Worm (Caenorhabditis elegans) whole organism, late embryonic: ENCODE data around the gene wht-4.
A peak's percentile ranks its signal among the peaks of the same experiment; 100 is the strongest.

ENCODE experiments used
- C08G9.2 ChIP-seq: sonication (generic microtip); optimal IDR thresholded peaks from 2 replicates; lab custom pipeline; 2016; ENCODE audit warnings: mild to moderate bottlenecking, missing genetic modification characterization, moderate library complexity, missing compliant biosample characterization
- ceh-45 ChIP-seq: fragments of 200-800 bp; sonication (Bioruptor generic); IDR thresholded peaks from 2 replicates; pipeline ENCODE4 v1.3.6; 2022; ENCODE audit warnings: missing genetic modification reagents, missing genetic modification characterization, missing compliant biosample characterization
- ceh-48 ChIP-seq: sonication (generic microtip); optimal IDR thresholded peaks from 2 replicates; lab custom pipeline; 2016; ENCODE audit warnings: missing genetic modification characterization, inconsistent platforms, missing compliant biosample characterization
- dmd-4 ChIP-seq: sonication (generic microtip); optimal IDR thresholded peaks from 2 replicates; lab custom pipeline; 2016; ENCODE audit warnings: borderline replicate concordance, missing genetic modification characterization, missing compliant biosample characterization
- elt-2 ChIP-seq: sonication (generic microtip); optimal IDR thresholded peaks from 2 replicates; lab custom pipeline; 2016; ENCODE audit warnings: missing genetic modification reagents, missing genetic modification characterization, missing compliant biosample characterization
- lin-11 ChIP-seq: fragments of 200-800 bp; sonication (Bioruptor generic); optimal IDR thresholded peaks from 2 replicates; lab custom pipeline; 2018; ENCODE audit warnings: mild to moderate bottlenecking, missing genetic modification characterization, missing compliant biosample characterization
- pha-4 ChIP-seq: fragments of 150-350 bp; optimal IDR thresholded peaks from 2 replicates; lab custom pipeline; 2018; ENCODE audit warnings: missing biosample characterization, missing genetic modification reagents, missing genetic modification characterization
- pqm-1 ChIP-seq: sonication (generic microtip); optimal IDR thresholded peaks from 2 replicates; lab custom pipeline; 2016; ENCODE audit warnings: missing genetic modification characterization, missing compliant biosample characterization
- sox-4 ChIP-seq: sonication (generic microtip); optimal IDR thresholded peaks from 2 replicates; lab custom pipeline; 2017; ENCODE audit warnings: mild to moderate bottlenecking, missing genetic modification characterization, inconsistent platforms, missing compliant biosample characterization

- TF ChIP-seq pha-4 (tag; lab: Kevin White, UChicago) (no peak), ceh-48 (tag; lab: Kevin White, UChicago) (peak; percentile 45), dmd-4 (tag; lab: Kevin White, UChicago) (no peak), lin-11 (tag; lab: Kevin White, UChicago) (no peak), ceh-45 (GFP tag; lab: Robert Waterston, UW) (no peak), elt-2 (no peak), C08G9.2 (tag; lab: Kevin White, UChicago) (no peak), sox-4 (tag; lab: Kevin White, UChicago) (no peak), pqm-1 (no peak)
Measured at ce11 chrII:3303582-3303981, 24.8 kb downstream of the wht-4 start.
